Fruit fly (Drosophila melanogaster) whole organism, embryonic: ENCODE measurements around the gene Glyat.
A peak's percentile ranks its signal among the peaks of the same experiment; 100 is the strongest.

Source experiments
- CG11695 ChIP-seq: fragments of 200-800 bp; sonication (Bioruptor generic); IDR thresholded peaks from 3 replicates; pipeline ENCODE4 v1.3.6; 2022; ENCODE audit warnings: missing biosample characterization, missing genetic modification characterization
- CG14014 ChIP-seq: fragments of 200-800 bp; sonication (Bioruptor generic); IDR thresholded peaks from 2 replicates; pipeline ENCODE4 v1.3.6; 2022; ENCODE audit warnings: missing biosample characterization, missing genetic modification characterization
- CG1529 ChIP-seq: fragments of 200-800 bp; sonication (Bioruptor generic); optimal IDR thresholded peaks from 3 replicates; lab custom pipeline; 2018; ENCODE audit warnings: missing biosample characterization, missing genetic modification characterization
- CG17186 ChIP-seq: fragments of 200-800 bp; sonication (Bioruptor generic); optimal IDR thresholded peaks from 3 replicates; lab custom pipeline; 2017; ENCODE audit warnings: missing biosample characterization, missing genetic modification reagents, missing genetic modification characterization
- CG17359 ChIP-seq: fragments of 200-800 bp; sonication (Bioruptor generic); optimal IDR thresholded peaks from 3 replicates; lab custom pipeline; 2018; ENCODE audit warnings: missing biosample characterization, mild to moderate bottlenecking, missing genetic modification characterization, moderate library complexity
- CG18476 ChIP-seq: fragments of 200-800 bp; sonication (Bioruptor generic); optimal IDR thresholded peaks from 2 replicates; lab custom pipeline; 2016; ENCODE audit warnings: missing biosample characterization, mild to moderate bottlenecking, missing genetic modification characterization
- CG3163 ChIP-seq: fragments of 200-800 bp; sonication (Bioruptor generic); optimal IDR thresholded peaks from 3 replicates; lab custom pipeline; 2016; ENCODE audit warnings: missing biosample characterization, missing genetic modification characterization
- CG33213 ChIP-seq: fragments of 200-800 bp; sonication (Bioruptor generic); optimal IDR thresholded peaks from 3 replicates; lab custom pipeline; 2016; ENCODE audit warnings: missing biosample characterization, missing genetic modification characterization
- CG34224 ChIP-seq: fragments of 200-800 bp; sonication (Bioruptor generic); IDR thresholded peaks from 3 replicates; pipeline ENCODE4 v1.3.6; 2022; ENCODE audit warnings: missing biosample characterization, missing genetic modification characterization; ENCODE audit not compliant: partially characterized antibody
- CG3838 ChIP-seq: fragments of 200-800 bp; sonication (Bioruptor generic); optimal IDR thresholded peaks from 3 replicates; lab custom pipeline; 2016; ENCODE audit warnings: missing biosample characterization, missing genetic modification characterization
- CG4282 ChIP-seq: fragments of 200-800 bp; sonication (Bioruptor generic); optimal IDR thresholded peaks from 2 replicates; lab custom pipeline; 2016; ENCODE audit warnings: missing biosample characterization, missing genetic modification characterization
- CG6272 ChIP-seq: fragments of 200-800 bp; sonication (Bioruptor generic); IDR thresholded peaks from 2 replicates; pipeline ENCODE4 v1.3.6; 2022; ENCODE audit warnings: missing biosample characterization, missing genetic modification characterization
- CG6765 ChIP-seq: fragments of 200-800 bp; sonication (Bioruptor generic); optimal IDR thresholded peaks from 3 replicates; lab custom pipeline; 2017; ENCODE audit warnings: missing biosample characterization, mild to moderate bottlenecking, missing genetic modification characterization
- CG6854 ChIP-seq: fragments of 200-800 bp; sonication (Bioruptor generic); optimal IDR thresholded peaks from 3 replicates; lab custom pipeline; 2017; ENCODE audit warnings: missing biosample characterization, mild to moderate bottlenecking, missing genetic modification characterization
- CG7745 ChIP-seq: fragments of 200-800 bp; sonication (Bioruptor generic); optimal IDR thresholded peaks from 2 replicates; lab custom pipeline; 2018; ENCODE audit warnings: missing biosample characterization, mild to moderate bottlenecking, missing genetic modification characterization, moderate library complexity
- CG8089 ChIP-seq: fragments of 200-800 bp; sonication (Bioruptor generic); optimal IDR thresholded peaks from 3 replicates; lab custom pipeline; 2016; ENCODE audit warnings: missing biosample characterization, missing genetic modification characterization
- CG9727 ChIP-seq: fragments of 200-800 bp; sonication (Bioruptor generic); optimal IDR thresholded peaks from 3 replicates; lab custom pipeline; 2017; ENCODE audit warnings: missing biosample characterization, mild to moderate bottlenecking, missing genetic modification characterization
- CG9817 ChIP-seq: fragments of 200-800 bp; sonication (Bioruptor generic); optimal IDR thresholded peaks from 2 replicates; lab custom pipeline; 2018; ENCODE audit warnings: missing biosample characterization, mild to moderate bottlenecking, missing genetic modification characterization, moderate library complexity
- D ChIP-seq, 2 experiments: fragments of 200-800 bp in 1 of 2; fragments of >200 bp in 1 of 2; sonication (Bioruptor generic) in 1 of 2; optimal IDR thresholded peaks; 2 replicates in 1 of 2; 3 replicates in 1 of 2; lab custom pipeline; 2017; ENCODE audit warnings: mild to moderate bottlenecking in 1 of 2, missing biosample characterization in 1 of 2, missing genetic modification characterization in 1 of 2, missing genetic modification reagents in 1 of 2
- Dip2 ChIP-seq: fragments of 200-800 bp; sonication (Bioruptor generic); IDR thresholded peaks from 2 replicates; pipeline ENCODE4 v1.3.6; 2022; ENCODE audit warnings: missing biosample characterization, missing genetic modification characterization
- Ets65A ChIP-seq: fragments of 200-800 bp; sonication (Bioruptor generic); peaks from one replicate; lab custom pipeline; 2016; ENCODE audit warnings: missing biosample characterization, missing genetic modification characterization
- HmgZ ChIP-seq: fragments of 200-800 bp; sonication (Bioruptor generic); optimal IDR thresholded peaks from 2 replicates; lab custom pipeline; 2018; ENCODE audit warnings: missing biosample characterization, mild to moderate bottlenecking, missing genetic modification characterization
- MBD-R2 ChIP-seq: fragments of 200-800 bp; sonication (Bioruptor generic); IDR thresholded peaks from 2 replicates; pipeline ENCODE4 v1.3.6; 2022; ENCODE audit warnings: missing biosample characterization, missing genetic modification characterization
- MESR4 ChIP-seq: fragments of 200-800 bp; sonication (Bioruptor generic); optimal IDR thresholded peaks from 2 replicates; lab custom pipeline; 2018; ENCODE audit warnings: missing biosample characterization, mild to moderate bottlenecking, missing genetic modification characterization, moderate library complexity
- Myb ChIP-seq: fragments of 200-800 bp; sonication (Bioruptor generic); optimal IDR thresholded peaks from 2 replicates; lab custom pipeline; 2016; ENCODE audit warnings: missing biosample characterization, missing genetic modification characterization
- Ravus ChIP-seq: fragments of 200-800 bp; sonication (Bioruptor generic); IDR thresholded peaks from 2 replicates; pipeline ENCODE4 v1.3.6; 2022; ENCODE audit warnings: missing biosample characterization, missing genetic modification characterization
- Vsx1 ChIP-seq: fragments of 200-800 bp; sonication (Bioruptor generic); optimal IDR thresholded peaks from 2 replicates; lab custom pipeline; 2017; ENCODE audit warnings: missing biosample characterization, mild to moderate bottlenecking, missing genetic modification characterization, missing genetic modification reagents
- Xrp1 ChIP-seq: fragments of 200-800 bp; sonication (Bioruptor generic); IDR thresholded peaks from 2 replicates; pipeline ENCODE4 v1.3.6; 2022; ENCODE audit warnings: missing biosample characterization, missing genetic modification characterization
- abd-A ChIP-seq: fragments of 200-800 bp; sonication (Bioruptor generic); optimal IDR thresholded peaks from 3 replicates; lab custom pipeline; 2019; ENCODE audit warnings: missing biosample characterization, mild to moderate bottlenecking, missing genetic modification characterization, moderate library complexity
- ase ChIP-seq: fragments of 200-800 bp; sonication (Bioruptor generic); IDR thresholded peaks from 3 replicates; pipeline ENCODE4 v1.3.6; 2022; ENCODE audit warnings: missing biosample characterization, missing genetic modification characterization
- ash1 ChIP-seq: fragments of 200-800 bp; sonication (Bioruptor generic); optimal IDR thresholded peaks from 2 replicates; lab custom pipeline; 2018; ENCODE audit warnings: missing biosample characterization, mild to moderate bottlenecking, missing genetic modification characterization
- br ChIP-seq: fragments of >200 bp; optimal IDR thresholded peaks from 2 replicates; lab custom pipeline; 2017
- dati ChIP-seq: fragments of 200-800 bp; sonication (Bioruptor generic); IDR thresholded peaks from 2 replicates; pipeline ENCODE4 v1.3.6; 2022; ENCODE audit warnings: missing biosample characterization, missing genetic modification characterization
- dimm ChIP-seq: fragments of 200-800 bp; sonication (Bioruptor generic); IDR thresholded peaks from 2 replicates; pipeline ENCODE4 v1.3.6; 2022; ENCODE audit warnings: missing biosample characterization, missing genetic modification characterization
- dysf ChIP-seq: fragments of 200-800 bp; sonication (Bioruptor generic); IDR thresholded peaks from 3 replicates; pipeline ENCODE4 v1.3.6; 2022; ENCODE audit warnings: missing biosample characterization, missing genetic modification characterization
- ftz-f1 ChIP-seq: fragments of 200-800 bp; sonication (Bioruptor generic); optimal IDR thresholded peaks from 2 replicates; lab custom pipeline; 2016; ENCODE audit warnings: missing biosample characterization, missing genetic modification characterization
- hb ChIP-seq: fragments of 200-800 bp; sonication (Bioruptor generic); IDR thresholded peaks from 3 replicates; pipeline ENCODE4 v1.3.6; 2022; ENCODE audit warnings: missing biosample characterization, missing genetic modification characterization; ENCODE audit not compliant: partially characterized antibody
- inv ChIP-seq: fragments of 200-800 bp; sonication (Bioruptor generic); IDR thresholded peaks from 2 replicates; pipeline ENCODE4 v1.3.6; 2022; ENCODE audit warnings: missing biosample characterization, missing genetic modification characterization; ENCODE audit not compliant: partially characterized antibody
- ken ChIP-seq: fragments of 200-800 bp; sonication (Bioruptor generic); IDR thresholded peaks from 3 replicates; pipeline ENCODE4 v1.3.6; 2022; ENCODE audit warnings: missing biosample characterization, missing genetic modification characterization
- klu ChIP-seq: fragments of 200-800 bp; sonication (Bioruptor generic); IDR thresholded peaks from 2 replicates; pipeline ENCODE4 v1.3.6; 2022; ENCODE audit warnings: missing biosample characterization, missing genetic modification characterization
- knrl ChIP-seq: fragments of 200-800 bp; sonication (Bioruptor generic); IDR thresholded peaks from 3 replicates; pipeline ENCODE4 v1.3.6; 2022; ENCODE audit warnings: missing biosample characterization, missing genetic modification characterization; ENCODE audit not compliant: partially characterized antibody
- lola ChIP-seq, 3 experiments: fragments of >200 bp in 2 of 3; fragments of 200-800 bp in 1 of 3; sonication (Bioruptor generic) in 1 of 3; optimal IDR thresholded peaks; 2 replicates each; lab custom pipeline; 2017 to 2019; ENCODE audit warnings: missing biosample characterization in 3 of 3, missing genetic modification characterization in 3 of 3, mild to moderate bottlenecking in 1 of 3, moderate library complexity in 1 of 3
- luna ChIP-seq: fragments of 200-800 bp; sonication (Bioruptor generic); optimal IDR thresholded peaks from 2 replicates; lab custom pipeline; 2016; ENCODE audit warnings: missing biosample characterization, missing genetic modification characterization
- mld ChIP-seq: fragments of 200-800 bp; sonication (Bioruptor generic); IDR thresholded peaks from 3 replicates; pipeline ENCODE4 v1.3.6; 2022; ENCODE audit warnings: missing biosample characterization, missing genetic modification characterization; ENCODE audit not compliant: partially characterized antibody
- pum ChIP-seq: fragments of 200-800 bp; sonication (Bioruptor generic); optimal IDR thresholded peaks from 2 replicates; lab custom pipeline; 2016; ENCODE audit warnings: missing biosample characterization, missing genetic modification characterization
- sd ChIP-seq: fragments of 200-800 bp; sonication (Bioruptor generic); optimal IDR thresholded peaks from 3 replicates; lab custom pipeline; 2018; ENCODE audit warnings: missing biosample characterization, mild to moderate bottlenecking, missing genetic modification characterization, moderate library complexity
- ssp ChIP-seq: fragments of 200-800 bp; sonication (Bioruptor generic); IDR thresholded peaks from 2 replicates; pipeline ENCODE4 v1.3.6; 2022; ENCODE audit warnings: missing biosample characterization, missing genetic modification characterization
- vvl ChIP-seq: fragments of 200-800 bp; sonication (Bioruptor generic); IDR thresholded peaks from 2 replicates; pipeline ENCODE4 v1.3.6; 2022; ENCODE audit warnings: missing biosample characterization, missing genetic modification characterization

Glyat gene

dm6 chr2L:7993984-7994854 is 16.2 kb downstream of the Glyat start, which contains the start of gene pes (continued):
- TF ChIP-seq dysf (GFP tag; lab: Robert Waterston, UW) (peak; percentile 37; the same call in 1 of the 3 replicates), CG17359 (tag; lab: Kevin White, UChicago) (peak; percentile 88), knrl (GFP tag; lab: Robert Waterston, UW) (peak; percentile 28; the same call in 1 of the 3 replicates), br (lab: Kevin White, UChicago) (no peak), MBD-R2 (peak; percentile 91), CG8089 (no peak), Myb (GFP tag; lab: Kevin White, UChicago) (no peak), pum (GFP tag; lab: Kevin White, UChicago) (peak; percentile 88), CG1529 (GFP tag; lab: Kevin White, UChicago) (peak; percentile 29), CG18476 (peak; percentile 95), Dip2 (GFP tag; lab: Robert Waterston, UW) (peak; percentile 70), D (optimal IDR thresholded peaks at IDR 0.05; lab: Kevin White, UChicago) (no peak), D (GFP tag; optimal IDR thresholded peaks at IDR 0.05; lab: Kevin White, UChicago) (peak; percentile 90), Ets65A (GFP tag; lab: Kevin White, UChicago) (peak; percentile 98), dati (GFP tag; lab: Robert Waterston, UW) (peak; percentile 41; the same call in 1 of the 2 replicates), ken (peak; percentile 51; the same call in 1 of the 3 replicates), lola (GFP tag; optimal IDR thresholded peaks at IDR 0.05; lab: Kevin White, UChicago) (peak in 1 of 3 experiments; percentile 89), CG17186 (GFP tag; lab: Kevin White, UChicago) (peak; percentile 58), HmgZ (peak; percentile 41), Ravus (GFP tag; lab: Robert Waterston, UW) (peak; percentile 78), CG14014 (peak; percentile 85), CG3838 (GFP tag; lab: Kevin White, UChicago) (peak; percentile 84), dimm (GFP tag; lab: Robert Waterston, UW) (peak; percentile 71; the same call in 1 of the 2 replicates), hb (GFP tag; lab: Robert Waterston, UW) (no peak), klu (GFP tag; lab: Robert Waterston, UW) (no peak), CG6854 (GFP tag; lab: Kevin White, UChicago) (peak; percentile 92), sd (tag; lab: Kevin White, UChicago) (peak; percentile 78), CG33213 (peak; percentile 59), ftz-f1 (GFP tag; lab: Kevin White, UChicago) (peak; percentile 85), vvl (GFP tag; lab: Robert Waterston, UW) (peak; percentile 66), ash1 (GFP tag; lab: Kevin White, UChicago) (no peak), inv (peak; percentile 43; the same call in 1 of the 2 replicates), CG34224 (GFP tag; lab: Robert Waterston, UW) (peak; percentile 40), CG7745 (tag; lab: Kevin White, UChicago) (peak; percentile 28), mld (GFP tag; lab: Robert Waterston, UW) (peak; percentile 69; the same call in 2 of the 3 replicates), CG3163 (GFP tag; lab: Kevin White, UChicago) (peak; percentile 90), luna (GFP tag; lab: Kevin White, UChicago) (no peak), CG9817 (tag; lab: Kevin White, UChicago) (peak; percentile 84), Vsx1 (GFP tag; lab: Kevin White, UChicago) (no peak), ssp (GFP tag; lab: Robert Waterston, UW) (no peak), ase (GFP tag; lab: Robert Waterston, UW) (peak; percentile 89), MESR4 (GFP tag; lab: Kevin White, UChicago) (peak; percentile 25), CG11695 (GFP tag; lab: Robert Waterston, UW) (peak; percentile 91), CG9727 (GFP tag; lab: Kevin White, UChicago) (peak; percentile 97), CG6765 (GFP tag; lab: Kevin White, UChicago) (peak; percentile 92), CG4282 (GFP tag; lab: Kevin White, UChicago) (peak; percentile 37), abd-A (tag; lab: Kevin White, UChicago) (peak; percentile 94), CG6272 (GFP tag; lab: Robert Waterston, UW) (peak; percentile 87), Xrp1 (peak; percentile 97)
